Worm (Caenorhabditis elegans): Measurements from ENCODE around the gene ZK673.5.

DNA sequence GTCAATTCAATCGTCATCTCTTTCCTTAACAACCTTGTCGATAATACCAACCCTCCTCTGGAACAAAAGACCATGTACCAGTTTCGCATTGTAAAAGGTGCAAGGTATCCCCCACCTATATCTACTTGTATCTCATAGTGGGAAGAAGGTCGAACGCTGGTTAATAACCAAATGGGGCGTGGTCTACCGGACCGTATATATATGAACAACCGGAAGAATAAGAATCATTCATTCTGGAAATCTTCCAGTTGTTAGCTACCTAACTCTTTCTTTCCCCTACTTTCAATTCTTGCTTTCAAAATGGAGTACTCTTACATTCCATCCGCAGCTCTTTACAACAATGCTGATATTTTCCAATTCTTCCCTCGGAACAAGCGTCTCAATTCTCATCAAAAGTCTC lies at the start of gene ZK673.5:
- TF ChIP-seq flt-1 (GFP tag; IDR thresholded peaks at IDR 0.05): no peak
- no peak for TF ChIP-seq ama-1 (optimal IDR thresholded peaks at IDR 0.05)
- no peak for TF ChIP-seq B0310.2 (tag; optimal IDR thresholded peaks at IDR 0.05)
- TF ChIP-seq tbx-37 (GFP tag; conservative IDR thresholded peaks at IDR 0.05): no peak
- no peak for TF ChIP-seq F13C5.2 (tag; optimal IDR thresholded peaks at IDR 0.05)
- TF ChIP-seq ets-7 (tag; optimal IDR thresholded peaks at IDR 0.05): no peak
- no peak for TF ChIP-seq pes-1 (GFP tag; IDR thresholded peaks at IDR 0.05)
- TF ChIP-seq hmbx-1 (tag; optimal IDR thresholded peaks at IDR 0.05): no peak
- no peak for TF ChIP-seq ceh-13 (GFP tag; optimal IDR thresholded peaks at IDR 0.05)
- TF ChIP-seq tbx-11 (GFP tag; IDR thresholded peaks at IDR 0.05): no peak
- no peak for TF ChIP-seq sea-1 (GFP tag; conservative IDR thresholded peaks at IDR 0.05)
- no peak for TF ChIP-seq scrt-1 (GFP tag; IDR thresholded peaks at IDR 0.05)
